Worm (Caenorhabditis elegans): Measurements from ENCODE around the gene F14H12.8.

DNA sequence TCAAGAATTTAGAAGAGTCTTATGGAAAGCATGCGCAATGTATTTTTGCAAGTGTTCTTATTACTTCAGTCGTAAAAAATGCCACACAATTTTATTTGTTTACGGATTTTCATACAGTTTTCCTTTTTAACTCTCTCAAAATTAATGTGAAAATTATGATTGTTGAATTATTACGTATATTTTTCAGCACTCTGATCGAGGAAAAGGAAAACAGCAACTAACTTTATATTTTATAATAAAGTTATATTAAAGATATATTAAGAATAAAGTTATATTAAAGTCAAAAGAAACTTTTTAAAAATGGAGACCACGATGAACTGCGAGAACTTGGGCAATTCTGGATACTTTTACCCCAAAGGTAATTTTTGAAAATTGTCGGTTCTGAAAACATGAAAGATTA is 14.6 kb downstream of the F14H12.8 start, which contains the start of gene F14H12.2:
- TF ChIP-seq unc-130 (tag; optimal IDR thresholded peaks at IDR 0.05) (no peak), fos-1 (tag; optimal IDR thresholded peaks at IDR 0.05) (no peak), nhr-11 (tag; optimal IDR thresholded peaks at IDR 0.05) (no peak), nhr-20 (tag; optimal IDR thresholded peaks at IDR 0.05) (no peak), ceh-82 (tag; optimal IDR thresholded peaks at IDR 0.05) (no peak), ceh-63 (GFP tag; optimal IDR thresholded peaks at IDR 0.05) (no peak), unc-62 (GFP tag; optimal IDR thresholded peaks at IDR 0.05) (no peak), lin-39 (tag; optimal IDR thresholded peaks at IDR 0.05) (no peak)
